Worm (Caenorhabditis elegans) whole organism, mixed stage, embryonic: ENCODE measurements around the gene mppb-1.

Experiments used
- M03D4.4 ChIP-seq: sonication (generic microtip); optimal IDR thresholded peaks from 2 replicates; lab custom pipeline; 2017; ENCODE audit warnings: mild to moderate bottlenecking, missing genetic modification characterization, missing compliant biosample characterization
- blmp-1 ChIP-seq: fragments of 150-350 bp; optimal IDR thresholded peaks from 2 replicates; lab custom pipeline; 2014; ENCODE audit warnings: missing biosample characterization, missing genetic modification characterization
- ceh-83 ChIP-seq: fragments of 200-800 bp; sonication (Bioruptor generic); optimal IDR thresholded peaks from 2 replicates; lab custom pipeline; 2018; ENCODE audit warnings: mild to moderate bottlenecking, missing genetic modification characterization, missing compliant biosample characterization
- elt-1 ChIP-seq: sonication (generic microtip); optimal IDR thresholded peaks from 2 replicates; lab custom pipeline; 2017; ENCODE audit warnings: missing genetic modification characterization, mild to moderate bottlenecking, missing compliant biosample characterization, antibody characterized with exemption, moderate library complexity, borderline replicate concordance; ENCODE audit not compliant: insufficient read depth
- elt-3 ChIP-seq: fragments of 150-350 bp; optimal IDR thresholded peaks from 2 replicates; lab custom pipeline; 2014; ENCODE audit warnings: missing biosample characterization, missing genetic modification characterization
- nhr-237 ChIP-seq: fragments of 150-350 bp; optimal IDR thresholded peaks from 2 replicates; lab custom pipeline; 2014; ENCODE audit warnings: missing biosample characterization, missing genetic modification characterization
- nhr-28 ChIP-seq: fragments of 150-350 bp; optimal IDR thresholded peaks from 2 replicates; lab custom pipeline; 2014; ENCODE audit warnings: missing biosample characterization, missing genetic modification characterization
- nhr-76 ChIP-seq: sonication (generic microtip); optimal IDR thresholded peaks from 2 replicates; lab custom pipeline; 2017; ENCODE audit warnings: missing biosample characterization, missing genetic modification characterization
- pha-4 ChIP-seq: fragments of 150-350 bp; optimal IDR thresholded peaks from 2 replicates; lab custom pipeline; 2018; ENCODE audit warnings: missing biosample characterization, missing genetic modification reagents, missing genetic modification characterization
- unc-39 ChIP-seq: fragments of 150-350 bp; optimal IDR thresholded peaks from 2 replicates; lab custom pipeline; 2014; ENCODE audit warnings: missing biosample characterization, missing genetic modification characterization
- unc-62 ChIP-seq: fragments of 150-350 bp; optimal IDR thresholded peaks from 2 replicates; lab custom pipeline; 2014; ENCODE audit warnings: missing biosample characterization, missing genetic modification reagents, missing genetic modification characterization
- zip-8 ChIP-seq: fragments of 150-350 bp; optimal IDR thresholded peaks from 2 replicates; lab custom pipeline; 2014; ENCODE audit warnings: missing biosample characterization, missing genetic modification characterization
- ztf-11 ChIP-seq: fragments of 150-350 bp; optimal IDR thresholded peaks from 2 replicates; lab custom pipeline; 2014; ENCODE audit warnings: missing biosample characterization, missing genetic modification characterization

- TF ChIP-seq elt-1 (tag; lab: Kevin White, UChicago) (no peak), ceh-83 (GFP tag; lab: Kevin White, UChicago) (no peak), M03D4.4 (tag; lab: Kevin White, UChicago) (no peak), pha-4 (tag; lab: Kevin White, UChicago) (no peak), unc-39 (tag; lab: Kevin White, UChicago) (no peak), nhr-28 (tag; lab: Kevin White, UChicago) (no peak), unc-62 (GFP tag; lab: Kevin White, UChicago) (no peak), blmp-1 (tag; lab: Kevin White, UChicago) (no peak), nhr-237 (no peak), zip-8 (no peak), ztf-11 (no peak), elt-3 (no peak), nhr-76 (tag; lab: Kevin White, UChicago) (no peak)
These were observed 37.4 kb upstream of the mppb-1 start, which contains the start of gene C53D6.7 for ce11 chrIV:9037063-9037462.
